Worm (Caenorhabditis elegans) whole organism, midembryonic: ENCODE data around the gene srab-11.

Source experiments
- T22C8.4 ChIP-seq: fragments of 200-800 bp; sonication (Bioruptor generic); IDR thresholded peaks from 2 replicates; pipeline ENCODE4 v1.3.6; 2022; ENCODE audit warnings: missing genetic modification characterization, missing compliant biosample characterization
- flt-1 ChIP-seq: fragments of 200-800 bp; sonication (Bioruptor generic); IDR thresholded peaks from 2 replicates; pipeline ENCODE4 v1.3.6; 2022; ENCODE audit warnings: missing genetic modification characterization, missing compliant biosample characterization
- med-1 ChIP-seq: sonication (generic microtip); optimal IDR thresholded peaks from 2 replicates; lab custom pipeline; 2017; ENCODE audit warnings: missing genetic modification characterization, mild to moderate bottlenecking, missing compliant biosample characterization, antibody characterized with exemption, missing genetic modification reagents; ENCODE audit not compliant: insufficient read depth
- ztf-23 ChIP-seq: fragments of 200-800 bp; sonication (Bioruptor generic); IDR thresholded peaks from 2 replicates; pipeline ENCODE4 v1.3.6; 2022; ENCODE audit warnings: missing genetic modification reagents, missing genetic modification characterization, missing compliant biosample characterization

- no peak for TF ChIP-seq med-1
- no peak for TF ChIP-seq T22C8.4
- TF ChIP-seq ztf-23 (GFP tag; lab: Robert Waterston, UW) = no peak
- no peak for TF ChIP-seq flt-1 (GFP tag; lab: Robert Waterston, UW)
Observed at ce11 chrV:3169838-3170237, 23.0 kb upstream of the srab-11 start, which contains the start of gene srbc-6.
